Worm (Caenorhabditis elegans) whole organism, L3 larva: Measurements from ENCODE around the gene F46B3.9.

Experiments used
- elt-2 ChIP-seq: sonication (generic microtip); optimal IDR thresholded peaks from 2 replicates; lab custom pipeline; 2016; ENCODE audit warnings: missing genetic modification reagents, mild to moderate bottlenecking, missing genetic modification characterization, missing compliant biosample characterization
- elt-3 ChIP-seq, 3 experiments: fragments of 150-350 bp in 1 of 3; sonication (generic microtip) in 2 of 3; optimal IDR thresholded peaks; 2 replicates in 2 of 3; 4 replicates in 1 of 3; lab custom pipeline; 2014 to 2017; ENCODE audit warnings: missing biosample characterization in 3 of 3, missing genetic modification characterization in 3 of 3
- lin-15B ChIP-seq: fragments of 150-350 bp; optimal IDR thresholded peaks from 2 replicates; lab custom pipeline; 2014; ENCODE audit warnings: missing biosample characterization, missing genetic modification characterization
- nhr-23 ChIP-seq: fragments of 150-350 bp; optimal IDR thresholded peaks from 2 replicates; lab custom pipeline; 2014; ENCODE audit warnings: missing biosample characterization, missing genetic modification reagents, missing genetic modification characterization

F46B3.9 gene

ce11 chrV:20579534-20579933 is 46.4 kb downstream of the F46B3.9 start, which contains the start of gene F26F2.8:
F26F2.8 (plus strand) TSS chrV:20579546.
- TF ChIP-seq lin-15B (tag; lab: Kevin White, UChicago) (no peak), nhr-23 (tag; lab: Kevin White, UChicago) (no peak), elt-3 (tag; optimal IDR thresholded peaks at IDR 0.05; lab: Kevin White, UChicago) (no peak), elt-2 (no peak)
